Worm (Caenorhabditis elegans): ENCODE data around the gene gcy-29.
A peak's percentile ranks its signal among the peaks of the same experiment; 100 is the strongest.

gcy-29 gene

DNA sequence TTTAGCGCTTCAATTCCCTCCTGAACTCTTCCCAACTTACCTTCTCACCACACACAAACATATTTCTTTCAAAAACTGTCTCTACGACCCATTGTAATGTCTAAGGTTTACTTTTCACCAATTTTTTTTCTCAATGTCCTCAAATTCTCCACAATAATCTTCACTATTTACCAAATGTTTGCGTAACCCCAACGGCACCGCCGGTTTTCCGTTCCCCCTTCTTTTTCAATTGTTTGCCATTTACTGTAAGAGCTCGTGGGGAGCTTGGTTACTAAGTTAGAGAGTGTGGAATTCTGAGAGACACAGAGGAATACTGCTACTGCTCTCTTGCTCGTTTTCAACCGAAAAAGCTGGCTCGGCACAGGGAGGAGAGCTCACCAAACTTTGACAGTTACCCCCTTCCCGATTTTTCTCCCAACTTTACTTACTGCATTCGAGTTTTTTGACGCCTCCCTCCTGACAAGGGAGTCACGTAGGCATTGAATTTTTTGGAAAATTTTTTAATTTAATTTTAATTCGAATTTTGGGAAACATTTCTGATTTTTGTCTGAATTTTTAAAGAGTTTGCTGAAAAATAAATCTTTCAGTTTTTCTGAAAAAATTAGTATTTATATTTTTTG is 22.1 kb upstream of the gcy-29 start:
- no peak for TF ChIP-seq B0310.2 (tag; optimal IDR thresholded peaks at IDR 0.05)
- TF ChIP-seq pes-1 (GFP tag; IDR thresholded peaks at IDR 0.05), result no peak
- TF ChIP-seq F13C5.2 (tag; optimal IDR thresholded peaks at IDR 0.05), result no peak
- TF ChIP-seq ama-1 (optimal IDR thresholded peaks at IDR 0.05), result no peak
- no peak for TF ChIP-seq tra-4 (tag; optimal IDR thresholded peaks at IDR 0.05)
- no peak for TF ChIP-seq ceh-13 (GFP tag; optimal IDR thresholded peaks at IDR 0.05)
- no peak for TF ChIP-seq hnd-1 (tag; optimal IDR thresholded peaks at IDR 0.05)
- TF ChIP-seq hmbx-1 (tag; optimal IDR thresholded peaks at IDR 0.05), result no peak
- no peak for TF ChIP-seq aly-1 (tag; optimal IDR thresholded peaks at IDR 0.05)
- TF ChIP-seq tbx-11 (GFP tag; IDR thresholded peaks at IDR 0.05), result no peak
- TF ChIP-seq sea-1 (GFP tag; conservative IDR thresholded peaks at IDR 0.05), result no peak

DNA sequence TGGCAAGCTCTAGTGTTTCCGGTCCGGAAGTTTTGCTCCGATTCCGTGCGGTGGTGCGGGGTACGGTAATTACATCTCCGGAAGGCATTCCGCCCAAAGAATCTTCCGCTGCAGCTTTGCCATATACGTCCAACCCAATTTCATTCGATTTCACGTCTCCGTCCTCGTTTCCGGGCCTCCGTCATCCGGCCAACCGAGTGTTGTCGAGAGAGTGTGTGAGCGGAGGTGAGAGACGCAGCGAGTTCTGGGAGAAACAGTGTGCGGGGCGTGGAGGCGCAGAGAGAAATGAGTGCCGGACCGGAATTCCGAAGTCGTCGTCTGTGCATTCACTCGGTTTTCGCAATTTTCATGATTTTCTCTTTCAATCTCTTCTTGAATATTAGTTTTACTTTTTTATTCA is 20.7 kb upstream of the gcy-29 start:
- TF ChIP-seq B0310.2 (tag; optimal IDR thresholded peaks at IDR 0.05) (no peak), hmg-4 (GFP tag; optimal IDR thresholded peaks at IDR 0.05) (peak; percentile 26), ama-1 (optimal IDR thresholded peaks at IDR 0.05) (no peak)

DNA sequence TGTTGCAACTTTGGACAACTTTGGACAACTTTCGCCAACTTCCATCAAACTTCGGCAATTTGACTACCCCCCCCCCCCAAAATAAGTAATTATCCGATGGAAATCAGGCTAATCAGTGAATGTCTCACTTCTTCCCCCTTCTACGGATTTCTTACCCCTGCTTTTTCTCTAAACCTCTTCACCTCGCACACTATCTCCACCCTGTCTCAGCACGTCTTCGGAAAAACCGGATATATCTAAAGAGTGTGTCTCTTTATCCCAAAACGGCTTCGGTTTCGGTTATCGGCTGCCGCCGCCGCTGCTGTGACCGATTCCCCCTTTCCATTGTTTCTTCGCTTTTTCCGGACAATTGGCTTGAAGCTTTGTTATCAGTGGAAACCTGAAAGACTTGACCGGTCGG is 19.2 kb upstream of the gcy-29 start:
- TF ChIP-seq tbx-37 (GFP tag; conservative IDR thresholded peaks at IDR 0.05) (no peak), hmbx-1 (tag; optimal IDR thresholded peaks at IDR 0.05) (no peak), hnd-1 (tag; optimal IDR thresholded peaks at IDR 0.05) (no peak), aly-1 (tag; optimal IDR thresholded peaks at IDR 0.05) (no peak), ceh-13 (GFP tag; optimal IDR thresholded peaks at IDR 0.05) (no peak)

DNA sequence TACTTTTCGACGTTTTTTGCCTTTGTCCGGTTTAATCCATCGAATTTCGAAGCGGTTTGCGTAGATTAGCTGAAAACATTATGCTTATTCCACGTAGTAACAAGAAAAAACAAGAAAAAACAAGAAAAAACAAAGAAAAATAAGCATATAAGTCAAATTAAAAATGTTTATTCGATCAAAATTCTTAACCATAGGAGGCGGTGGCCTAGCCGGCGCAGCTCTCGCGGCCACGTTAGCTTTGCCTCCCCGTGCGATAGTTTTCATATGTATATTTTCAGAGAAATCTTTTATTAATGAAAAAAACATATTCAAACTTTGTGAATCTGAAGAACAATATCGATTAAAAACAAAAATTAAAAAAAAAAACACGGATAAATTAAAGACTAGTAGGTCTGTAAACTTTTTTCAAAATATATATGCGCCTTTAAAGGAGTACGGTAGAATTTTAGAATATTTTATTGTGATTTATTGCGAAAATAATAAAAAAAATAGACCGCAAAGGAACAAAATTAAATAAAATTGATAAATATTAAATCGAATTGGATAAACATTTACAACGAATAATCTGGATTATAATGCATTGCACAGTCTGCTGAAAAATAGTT is 15.3 kb upstream of the gcy-29 start:
- TF ChIP-seq tbx-37 (GFP tag; conservative IDR thresholded peaks at IDR 0.05), result peak; percentile 46

DNA sequence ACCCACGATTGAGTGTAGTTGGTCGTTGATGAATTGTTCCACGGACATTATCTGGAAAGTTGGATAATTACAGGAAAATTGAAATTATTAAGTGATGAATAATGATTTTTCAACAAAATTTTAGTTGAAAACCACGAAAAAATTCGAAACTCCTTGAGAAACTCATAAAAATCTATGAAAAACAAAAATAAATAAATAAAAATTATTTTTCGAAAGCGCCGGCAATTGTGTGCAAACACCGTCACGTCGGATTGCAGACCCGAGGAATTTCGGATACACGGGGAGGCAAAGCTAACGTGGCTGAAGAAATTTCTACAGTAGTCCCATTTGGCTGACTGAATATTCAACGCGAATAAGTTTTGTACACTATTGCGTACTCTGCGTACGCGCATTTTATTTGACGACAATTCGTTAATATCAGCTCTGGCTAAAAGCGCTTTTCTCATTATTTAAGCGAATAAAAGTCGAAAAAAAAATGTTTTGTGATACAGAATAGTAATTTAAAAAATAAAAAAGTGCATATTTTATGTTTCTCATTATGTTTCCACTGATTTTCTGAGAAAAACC is 13.0 kb upstream of the gcy-29 start, which contains the start of gene mog-4:
mog-4 (minus strand) TSS at position 51 of the 567 bp plus-strand sequence.
- peak; percentile 41; the same call in 1 of the 2 replicates for TF ChIP-seq sea-1 (GFP tag; conservative IDR thresholded peaks at IDR 0.05)
- TF ChIP-seq tbx-37 (GFP tag; conservative IDR thresholded peaks at IDR 0.05), result peak; percentile 91
- TF ChIP-seq pes-1 (GFP tag; IDR thresholded peaks at IDR 0.05), result peak; percentile 73
- TF ChIP-seq F13C5.2 (tag; optimal IDR thresholded peaks at IDR 0.05), result peak; percentile 71
- TF ChIP-seq scrt-1 (GFP tag; IDR thresholded peaks at IDR 0.05), result peak; percentile 69
- TF ChIP-seq tbx-11 (GFP tag; IDR thresholded peaks at IDR 0.05), result peak; percentile 68

DNA sequence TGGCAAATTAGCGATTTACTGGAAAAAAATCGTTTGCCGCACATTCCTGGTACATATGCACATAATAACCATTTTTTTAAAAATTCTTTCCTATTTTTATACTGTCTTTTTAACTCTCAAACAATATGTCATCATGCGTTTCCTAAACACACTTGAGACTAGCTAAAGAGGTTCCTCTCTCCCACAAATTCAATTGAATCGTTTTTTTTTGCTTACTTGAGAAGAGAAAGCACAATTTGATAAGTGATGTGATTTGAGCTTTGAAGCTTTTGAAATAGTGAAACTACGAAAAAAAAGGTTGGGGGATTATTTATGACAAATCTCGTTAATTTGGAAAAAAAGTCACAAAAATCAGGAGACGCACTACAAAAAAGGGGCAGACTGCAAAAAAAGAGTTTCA is 6.4 kb upstream of the gcy-29 start:
- TF ChIP-seq ceh-36 (tag; optimal IDR thresholded peaks at IDR 0.05) (no peak), aly-1 (tag; optimal IDR thresholded peaks at IDR 0.05) (no peak), tbx-11 (GFP tag; IDR thresholded peaks at IDR 0.05) (no peak), hnd-1 (tag; optimal IDR thresholded peaks at IDR 0.05) (no peak), ama-1 (optimal IDR thresholded peaks at IDR 0.05) (no peak), B0310.2 (tag; optimal IDR thresholded peaks at IDR 0.05) (no peak), F13C5.2 (tag; optimal IDR thresholded peaks at IDR 0.05) (no peak), hmg-4 (GFP tag; optimal IDR thresholded peaks at IDR 0.05) (no peak), scrt-1 (GFP tag; IDR thresholded peaks at IDR 0.05) (no peak), tra-4 (tag; optimal IDR thresholded peaks at IDR 0.05) (no peak), sea-1 (GFP tag; conservative IDR thresholded peaks at IDR 0.05) (no peak), flt-1 (GFP tag; IDR thresholded peaks at IDR 0.05) (no peak)

DNA sequence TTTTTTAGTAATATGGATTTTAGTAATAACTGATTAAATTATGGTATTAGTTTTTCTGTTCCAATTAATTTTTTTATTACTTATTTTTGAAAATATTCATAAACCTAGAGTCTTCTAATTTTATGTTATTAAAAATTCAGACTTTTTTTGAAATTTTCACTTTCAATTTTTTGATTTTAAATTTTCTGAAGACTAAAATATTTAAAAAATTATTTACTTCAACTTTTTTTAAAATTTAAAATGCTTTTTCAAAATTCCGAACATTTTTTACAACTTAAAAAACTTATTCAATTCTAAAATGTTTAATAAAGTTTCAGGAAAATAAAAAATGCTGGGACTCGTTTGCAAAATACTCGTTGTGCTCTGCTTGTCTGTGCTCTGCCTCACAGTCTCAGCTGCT is 2.0 kb upstream of the gcy-29 start, which contains the start of gene nlp-41:
nlp-41 (plus strand) TSS at position 301 of the 400 bp plus-strand sequence.
- TF ChIP-seq tbx-37 (GFP tag; conservative IDR thresholded peaks at IDR 0.05), result no peak
- TF ChIP-seq scrt-1 (GFP tag; IDR thresholded peaks at IDR 0.05), result no peak
- TF ChIP-seq ets-7 (tag; optimal IDR thresholded peaks at IDR 0.05), result no peak
- TF ChIP-seq hnd-1 (tag; optimal IDR thresholded peaks at IDR 0.05), result no peak
- no peak for TF ChIP-seq aly-1 (tag; optimal IDR thresholded peaks at IDR 0.05)
- no peak for TF ChIP-seq flt-1 (GFP tag; IDR thresholded peaks at IDR 0.05)
- no peak for TF ChIP-seq sea-1 (GFP tag; conservative IDR thresholded peaks at IDR 0.05)
- no peak for TF ChIP-seq hmbx-1 (tag; optimal IDR thresholded peaks at IDR 0.05)
- TF ChIP-seq tbx-11 (GFP tag; IDR thresholded peaks at IDR 0.05), result no peak
- TF ChIP-seq hmg-4 (GFP tag; optimal IDR thresholded peaks at IDR 0.05), result no peak
- no peak for TF ChIP-seq B0310.2 (tag; optimal IDR thresholded peaks at IDR 0.05)
- TF ChIP-seq ama-1 (optimal IDR thresholded peaks at IDR 0.05), result no peak
- no peak for TF ChIP-seq pes-1 (GFP tag; IDR thresholded peaks at IDR 0.05)
- no peak for TF ChIP-seq ceh-36 (tag; optimal IDR thresholded peaks at IDR 0.05)
- no peak for TF ChIP-seq ceh-13 (GFP tag; optimal IDR thresholded peaks at IDR 0.05)
- no peak for TF ChIP-seq tra-4 (tag; optimal IDR thresholded peaks at IDR 0.05)
- TF ChIP-seq F13C5.2 (tag; optimal IDR thresholded peaks at IDR 0.05), result no peak

DNA sequence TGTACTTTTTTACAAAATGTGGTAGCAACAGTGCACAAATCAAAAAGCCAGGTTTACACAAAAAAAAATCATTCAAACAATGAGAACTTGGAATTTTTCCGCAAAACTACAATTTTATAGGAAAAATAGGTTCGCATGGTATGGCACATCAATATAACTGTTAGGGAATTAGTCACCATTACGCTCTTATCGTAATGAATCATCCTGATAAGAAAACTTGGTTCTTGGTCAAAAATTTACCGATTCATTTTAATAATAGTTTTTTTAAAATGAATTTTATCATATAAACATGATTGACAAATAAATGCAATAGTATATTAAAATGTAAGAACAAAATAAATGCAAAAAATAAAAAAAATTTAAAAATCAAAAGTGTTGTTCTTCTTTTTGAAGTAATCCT is 8.0 kb downstream of the gcy-29 start:
- no peak for TF ChIP-seq F13C5.2 (tag; optimal IDR thresholded peaks at IDR 0.05)
- no peak for TF ChIP-seq tra-4 (tag; optimal IDR thresholded peaks at IDR 0.05)
- no peak for TF ChIP-seq sea-1 (GFP tag; conservative IDR thresholded peaks at IDR 0.05)
- TF ChIP-seq B0310.2 (tag; optimal IDR thresholded peaks at IDR 0.05), result no peak
- TF ChIP-seq pes-1 (GFP tag; IDR thresholded peaks at IDR 0.05), result no peak
- no peak for TF ChIP-seq tbx-11 (GFP tag; IDR thresholded peaks at IDR 0.05)
- no peak for TF ChIP-seq tbx-37 (GFP tag; conservative IDR thresholded peaks at IDR 0.05)
- TF ChIP-seq ceh-36 (tag; optimal IDR thresholded peaks at IDR 0.05), result no peak
- no peak for TF ChIP-seq scrt-1 (GFP tag; IDR thresholded peaks at IDR 0.05)
- no peak for TF ChIP-seq hmbx-1 (tag; optimal IDR thresholded peaks at IDR 0.05)
- TF ChIP-seq ceh-13 (GFP tag; optimal IDR thresholded peaks at IDR 0.05), result no peak
- TF ChIP-seq ets-7 (tag; optimal IDR thresholded peaks at IDR 0.05), result no peak
- no peak for TF ChIP-seq aly-1 (tag; optimal IDR thresholded peaks at IDR 0.05)
- TF ChIP-seq hmg-4 (GFP tag; optimal IDR thresholded peaks at IDR 0.05), result no peak
- no peak for TF ChIP-seq hnd-1 (tag; optimal IDR thresholded peaks at IDR 0.05)
- no peak for TF ChIP-seq ama-1 (optimal IDR thresholded peaks at IDR 0.05)
- TF ChIP-seq flt-1 (GFP tag; IDR thresholded peaks at IDR 0.05), result no peak

Data from whole organism, early embryonic.